Worm (Caenorhabditis elegans) whole organism, midembryonic: ENCODE data around the gene irld-64.
A peak's percentile ranks its signal among the peaks of the same experiment; 100 is the strongest.

ENCODE experiments used
- T22C8.4 ChIP-seq: fragments of 200-800 bp; sonication (Bioruptor generic); IDR thresholded peaks from 2 replicates; pipeline ENCODE4 v1.3.6; 2022; ENCODE audit warnings: missing genetic modification characterization, missing compliant biosample characterization
- cog-1 ChIP-seq: sonication (generic microtip); optimal IDR thresholded peaks from 2 replicates; lab custom pipeline; 2016; ENCODE audit warnings: missing genetic modification characterization, missing compliant biosample characterization
- flt-1 ChIP-seq: fragments of 200-800 bp; sonication (Bioruptor generic); IDR thresholded peaks from 2 replicates; pipeline ENCODE4 v1.3.6; 2022; ENCODE audit warnings: missing genetic modification characterization, missing compliant biosample characterization
- klf-2 ChIP-seq: fragments of 200-800 bp; sonication (Bioruptor generic); conservative IDR thresholded peaks from 2 replicates; pipeline ENCODE4 v1.3.6; 2022; ENCODE audit warnings: missing genetic modification reagents, missing genetic modification characterization, missing compliant biosample characterization
- med-1 ChIP-seq: sonication (generic microtip); optimal IDR thresholded peaks from 2 replicates; lab custom pipeline; 2017; ENCODE audit warnings: missing genetic modification characterization, mild to moderate bottlenecking, missing compliant biosample characterization, antibody characterized with exemption, missing genetic modification reagents; ENCODE audit not compliant: insufficient read depth
- ref-1 ChIP-seq: fragments of 200-800 bp; sonication (Bioruptor generic); conservative IDR thresholded peaks from 2 replicates; pipeline ENCODE4 v1.3.6; 2022; ENCODE audit warnings: missing genetic modification reagents, missing genetic modification characterization, missing compliant biosample characterization
- tab-1 ChIP-seq: fragments of 200-800 bp; sonication (Bioruptor generic); IDR thresholded peaks from 2 replicates; pipeline ENCODE4 v1.3.6; 2022; ENCODE audit warnings: missing genetic modification characterization, missing compliant biosample characterization
- ztf-23 ChIP-seq: fragments of 200-800 bp; sonication (Bioruptor generic); IDR thresholded peaks from 2 replicates; pipeline ENCODE4 v1.3.6; 2022; ENCODE audit warnings: missing genetic modification reagents, missing genetic modification characterization, missing compliant biosample characterization
- ztf-29 ChIP-seq: fragments of 200-800 bp; sonication (Bioruptor generic); IDR thresholded peaks from 2 replicates; pipeline ENCODE4 v1.3.6; 2022; ENCODE audit warnings: missing genetic modification reagents, missing genetic modification characterization, missing compliant biosample characterization

irld-64 gene

DNA sequence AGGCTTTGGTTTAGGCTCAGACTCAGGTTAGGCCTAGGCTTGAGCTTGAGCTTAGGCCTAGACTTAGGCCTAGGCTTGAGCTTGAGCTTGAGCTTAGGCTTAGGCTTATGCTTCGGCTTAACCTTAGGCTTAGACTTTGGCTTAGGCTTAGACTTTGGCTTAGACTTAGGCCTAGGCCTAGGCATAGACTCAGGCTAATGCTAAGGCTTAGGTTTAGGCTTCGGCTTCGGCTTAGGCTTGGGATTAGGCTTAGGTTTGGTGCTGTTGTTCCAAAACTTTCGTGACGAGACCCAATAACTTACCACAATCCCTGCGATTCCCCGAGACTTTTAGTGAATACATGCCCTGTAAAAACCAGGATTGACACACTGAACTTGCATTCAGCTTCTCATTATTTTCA, 9.3 kb upstream of the irld-64 start:
- TF ChIP-seq flt-1 (GFP tag; lab: Robert Waterston, UW) (no peak), cog-1 (tag; lab: Kevin White, UChicago) (no peak), tab-1 (GFP tag; lab: Robert Waterston, UW) (no peak), med-1 (no peak), ztf-29 (GFP tag; lab: Robert Waterston, UW) (no peak), ref-1 (GFP tag; lab: Robert Waterston, UW) (no peak), klf-2 (GFP tag; lab: Robert Waterston, UW) (no peak), ztf-23 (GFP tag; lab: Robert Waterston, UW) (no peak), T22C8.4 (GFP tag; lab: Robert Waterston, UW) (no peak)

- TF ChIP-seq med-1 (no peak), ztf-29 (GFP tag; lab: Robert Waterston, UW) (no peak), tab-1 (GFP tag; lab: Robert Waterston, UW) (no peak), klf-2 (GFP tag; lab: Robert Waterston, UW) (no peak), ztf-23 (GFP tag; lab: Robert Waterston, UW) (no peak), T22C8.4 (GFP tag; lab: Robert Waterston, UW) (no peak), cog-1 (tag; lab: Kevin White, UChicago) (no peak), flt-1 (GFP tag; lab: Robert Waterston, UW) (no peak), ref-1 (GFP tag; lab: Robert Waterston, UW) (no peak)
Observed at ce11 chrII:2937852-2938251, 7.5 kb upstream of the irld-64 start, which contains the start of gene irld-65. TSS of gene irld-65 (minus strand) at chrII:2937952.

- no peak for TF ChIP-seq med-1
- TF ChIP-seq ref-1 (GFP tag; lab: Robert Waterston, UW): no peak
- TF ChIP-seq T22C8.4 (GFP tag; lab: Robert Waterston, UW): no peak
- TF ChIP-seq tab-1 (GFP tag; lab: Robert Waterston, UW): no peak
- no peak for TF ChIP-seq flt-1 (GFP tag; lab: Robert Waterston, UW)
- no peak for TF ChIP-seq cog-1 (tag; lab: Kevin White, UChicago)
- no peak for TF ChIP-seq ztf-29 (GFP tag; lab: Robert Waterston, UW)
- TF ChIP-seq ztf-23 (GFP tag; lab: Robert Waterston, UW): no peak
- no peak for TF ChIP-seq klf-2 (GFP tag; lab: Robert Waterston, UW)
Observed at ce11 chrII:2934354-2934753, 4.0 kb upstream of the irld-64 start, which contains the start of gene irld-67. TSS of gene irld-67 (minus strand) at chrII:2934454.

DNA sequence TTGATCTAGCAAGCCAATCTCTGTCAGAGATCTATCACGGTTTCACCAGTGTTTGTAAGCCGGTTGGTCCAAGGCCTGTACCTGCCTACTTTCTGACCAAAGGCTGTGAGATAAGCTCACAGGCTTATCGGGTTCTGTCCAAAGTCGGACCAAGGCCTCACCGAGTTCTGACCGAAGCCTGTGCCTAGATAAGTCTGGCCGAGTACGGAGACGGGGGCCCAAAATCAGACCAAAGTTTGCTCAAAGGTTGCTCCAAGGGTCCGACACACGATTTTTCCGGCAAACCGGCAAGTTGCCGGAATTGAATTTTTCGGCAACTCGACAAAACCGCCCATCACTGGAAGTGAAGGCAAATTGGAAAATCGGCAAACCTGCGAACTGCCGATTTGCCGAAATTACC, 1.2 kb upstream of the irld-64 start:
- TF ChIP-seq klf-2 (GFP tag; lab: Robert Waterston, UW): no peak
- TF ChIP-seq T22C8.4 (GFP tag; lab: Robert Waterston, UW): no peak
- TF ChIP-seq cog-1 (tag; lab: Kevin White, UChicago): no peak
- peak; percentile 47; the same call in 1 of the 2 replicates for TF ChIP-seq ztf-23 (GFP tag; lab: Robert Waterston, UW)
- TF ChIP-seq ref-1 (GFP tag; lab: Robert Waterston, UW): no peak
- TF ChIP-seq flt-1 (GFP tag; lab: Robert Waterston, UW): no peak

DNA sequence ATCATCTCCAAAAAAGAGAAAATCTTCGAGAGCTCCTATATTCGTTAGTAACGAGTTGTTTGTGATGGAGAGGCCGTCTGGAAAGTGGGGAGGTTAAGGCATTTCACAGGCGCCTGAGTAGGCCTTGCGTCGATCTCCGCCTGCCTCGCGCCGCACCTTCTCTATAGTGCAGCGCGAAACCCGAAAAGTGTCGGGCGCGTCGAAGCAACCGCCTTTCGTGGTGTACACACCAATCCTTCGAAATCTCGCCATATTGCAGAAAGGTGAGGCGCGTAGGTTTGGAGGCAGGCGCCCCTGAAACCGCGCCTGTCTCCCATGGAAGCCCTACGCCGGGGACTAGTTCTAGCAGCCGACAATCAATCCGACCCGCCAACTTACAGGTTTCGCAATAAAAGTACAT, 553 bp downstream of the irld-64 start:
- TF ChIP-seq klf-2 (GFP tag; lab: Robert Waterston, UW): no peak
- no peak for TF ChIP-seq ztf-29 (GFP tag; lab: Robert Waterston, UW)
- TF ChIP-seq cog-1 (tag; lab: Kevin White, UChicago): no peak
- TF ChIP-seq tab-1 (GFP tag; lab: Robert Waterston, UW): no peak
- TF ChIP-seq ref-1 (GFP tag; lab: Robert Waterston, UW): no peak
- TF ChIP-seq T22C8.4 (GFP tag; lab: Robert Waterston, UW): no peak
- no peak for TF ChIP-seq flt-1 (GFP tag; lab: Robert Waterston, UW)
- no peak for TF ChIP-seq med-1

DNA sequence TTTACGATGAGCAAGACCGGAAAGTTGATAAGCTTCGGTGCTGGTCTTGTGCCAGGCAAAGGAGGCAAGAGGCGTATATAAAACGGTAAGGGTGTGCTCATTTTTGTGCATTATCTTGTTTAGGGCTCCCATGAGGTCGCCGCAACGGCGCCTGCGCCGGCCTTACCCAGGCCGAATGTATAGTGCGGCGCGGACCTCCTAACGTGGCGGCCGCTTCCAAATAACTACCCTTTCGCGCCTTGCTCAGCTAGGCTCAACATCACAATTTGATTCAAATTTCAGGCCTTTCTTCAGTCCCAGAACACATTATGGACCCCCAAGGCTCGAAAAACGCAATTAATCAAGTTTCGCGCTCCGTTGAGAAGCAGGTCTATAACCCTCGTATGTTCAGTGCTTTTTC, 2.9 kb downstream of the irld-64 start, which contains the start of the genes ZK355.3 and ZK355.8:
Gene ZK355.3 (minus strand): TSS at position 101 of the 400 bp plus-strand sequence.
Gene ZK355.8 (plus strand): TSS at position 272 of the 400 bp plus-strand sequence.
- TF ChIP-seq ztf-29 (GFP tag; lab: Robert Waterston, UW) (no peak), med-1 (no peak), flt-1 (GFP tag; lab: Robert Waterston, UW) (no peak), ztf-23 (GFP tag; lab: Robert Waterston, UW) (no peak), tab-1 (GFP tag; lab: Robert Waterston, UW) (no peak), cog-1 (tag; lab: Kevin White, UChicago) (no peak), ref-1 (GFP tag; lab: Robert Waterston, UW) (no peak), klf-2 (GFP tag; lab: Robert Waterston, UW) (no peak), T22C8.4 (GFP tag; lab: Robert Waterston, UW) (no peak)

ce11 chrII:2925806-2926558, 4.4 kb downstream of the irld-64 start:
- no peak for TF ChIP-seq med-1
- TF ChIP-seq flt-1 (GFP tag; lab: Robert Waterston, UW): no peak
- no peak for TF ChIP-seq ref-1 (GFP tag; lab: Robert Waterston, UW)
- TF ChIP-seq klf-2 (GFP tag; lab: Robert Waterston, UW): no peak
- TF ChIP-seq T22C8.4 (GFP tag; lab: Robert Waterston, UW): no peak
- no peak for TF ChIP-seq ztf-29 (GFP tag; lab: Robert Waterston, UW)
- TF ChIP-seq tab-1 (GFP tag; lab: Robert Waterston, UW): no peak
- TF ChIP-seq ztf-23 (GFP tag; lab: Robert Waterston, UW): no peak
- no peak for TF ChIP-seq cog-1 (tag; lab: Kevin White, UChicago)

ce11 chrII:2925032-2925431, 5.4 kb downstream of the irld-64 start:
- TF ChIP-seq ref-1 (GFP tag; lab: Robert Waterston, UW) (no peak), med-1 (no peak), tab-1 (GFP tag; lab: Robert Waterston, UW) (no peak), ztf-23 (GFP tag; lab: Robert Waterston, UW) (no peak), cog-1 (tag; lab: Kevin White, UChicago) (no peak), ztf-29 (GFP tag; lab: Robert Waterston, UW) (no peak), T22C8.4 (GFP tag; lab: Robert Waterston, UW) (no peak), klf-2 (GFP tag; lab: Robert Waterston, UW) (no peak), flt-1 (GFP tag; lab: Robert Waterston, UW) (no peak)
